Fruit fly (Drosophila melanogaster) whole organism, embryonic: ENCODE data around the gene CG42828.

Experiments
- B-H2 ChIP-seq: fragments of 200-800 bp; sonication (Bioruptor generic); optimal IDR thresholded peaks from 2 replicates; lab custom pipeline; 2018; ENCODE audit warnings: missing biosample characterization, mild to moderate bottlenecking, missing genetic modification characterization
- CG10321 ChIP-seq: fragments of 200-800 bp; sonication (Bioruptor generic); IDR thresholded peaks from 2 replicates; pipeline ENCODE4 v1.3.6; 2022; ENCODE audit warnings: missing biosample characterization, missing genetic modification characterization
- CG11456 ChIP-seq: fragments of 200-800 bp; sonication (Bioruptor generic); IDR thresholded peaks from 3 replicates; pipeline ENCODE4 v1.3.6; 2022; ENCODE audit warnings: missing biosample characterization, missing genetic modification characterization
- CG12219 ChIP-seq: fragments of 200-800 bp; sonication (Bioruptor generic); optimal IDR thresholded peaks from 3 replicates; lab custom pipeline; 2018; ENCODE audit warnings: missing biosample characterization, mild to moderate bottlenecking, missing genetic modification characterization
- CG12744 ChIP-seq: fragments of 200-800 bp; sonication (Bioruptor generic); optimal IDR thresholded peaks from 2 replicates; lab custom pipeline; 2016; ENCODE audit warnings: missing biosample characterization, missing genetic modification characterization
- CG13424 ChIP-seq: fragments of 200-800 bp; sonication (Bioruptor generic); optimal IDR thresholded peaks from 2 replicates; lab custom pipeline; 2019; ENCODE audit warnings: missing biosample characterization, mild to moderate bottlenecking, missing genetic modification characterization, moderate library complexity
- CG14050 ChIP-seq: fragments of 200-800 bp; sonication (Bioruptor generic); IDR thresholded peaks from 3 replicates; pipeline ENCODE4 v1.3.6; 2022; ENCODE audit warnings: missing biosample characterization, missing genetic modification characterization
- CG1602 ChIP-seq: fragments of 200-800 bp; sonication (Bioruptor generic); optimal IDR thresholded peaks from 3 replicates; lab custom pipeline; 2016; ENCODE audit warnings: missing biosample characterization, missing genetic modification characterization
- CG17912 ChIP-seq: fragments of 200-800 bp; sonication (Bioruptor generic); optimal IDR thresholded peaks from 2 replicates; lab custom pipeline; 2018; ENCODE audit warnings: missing biosample characterization, mild to moderate bottlenecking, missing genetic modification characterization
- CG2116 ChIP-seq: fragments of 200-800 bp; sonication (Bioruptor generic); optimal IDR thresholded peaks from 3 replicates; lab custom pipeline; 2018; ENCODE audit warnings: missing biosample characterization, mild to moderate bottlenecking, missing genetic modification characterization
- CG2199 ChIP-seq: fragments of 200-800 bp; sonication (Bioruptor generic); IDR thresholded peaks from 3 replicates; pipeline ENCODE4 v1.3.6; 2022; ENCODE audit warnings: missing biosample characterization, missing genetic modification characterization
- CG32532 ChIP-seq: fragments of 200-800 bp; sonication (Bioruptor generic); IDR thresholded peaks from 2 replicates; pipeline ENCODE4 v1.3.6; 2022; ENCODE audit warnings: missing biosample characterization, missing genetic modification characterization
- CG3407 ChIP-seq: fragments of 200-800 bp; sonication (Bioruptor generic); optimal IDR thresholded peaks from 2 replicates; lab custom pipeline; 2018; ENCODE audit warnings: missing biosample characterization, mild to moderate bottlenecking, missing genetic modification characterization
- CG3847 ChIP-seq: fragments of 200-800 bp; sonication (Bioruptor generic); IDR thresholded peaks from 2 replicates; pipeline ENCODE4 v1.3.6; 2022; ENCODE audit warnings: missing biosample characterization, missing genetic modification characterization
- CG42726 ChIP-seq: fragments of 200-800 bp; sonication (Bioruptor generic); IDR thresholded peaks from 2 replicates; pipeline ENCODE4 v1.3.6; 2022; ENCODE audit warnings: missing biosample characterization, missing genetic modification characterization; ENCODE audit not compliant: partially characterized antibody
- CG4360 ChIP-seq: fragments of 200-800 bp; sonication (Bioruptor generic); IDR thresholded peaks from 2 replicates; pipeline ENCODE4 v1.3.6; 2022; ENCODE audit warnings: missing biosample characterization, missing genetic modification characterization
- CG4404 ChIP-seq: fragments of 200-800 bp; sonication (Bioruptor generic); IDR thresholded peaks from 2 replicates; pipeline ENCODE4 v1.3.6; 2022; ENCODE audit warnings: missing biosample characterization, missing genetic modification characterization
- CG6791 ChIP-seq: fragments of 200-800 bp; sonication (Bioruptor generic); IDR thresholded peaks from 3 replicates; pipeline ENCODE4 v1.3.6; 2022; ENCODE audit warnings: missing biosample characterization, missing genetic modification characterization; ENCODE audit not compliant: partially characterized antibody
- CG7372 ChIP-seq: fragments of 200-800 bp; sonication (Bioruptor generic); IDR thresholded peaks from 2 replicates; pipeline ENCODE4 v1.3.6; 2022; ENCODE audit warnings: missing biosample characterization, missing genetic modification characterization
- CG8359 ChIP-seq: fragments of 200-800 bp; sonication (Bioruptor generic); optimal IDR thresholded peaks from 2 replicates; lab custom pipeline; 2017; ENCODE audit warnings: missing biosample characterization, mild to moderate bottlenecking, missing genetic modification characterization, borderline replicate concordance
- CG9797 ChIP-seq: fragments of 200-800 bp; sonication (Bioruptor generic); optimal IDR thresholded peaks from 3 replicates; lab custom pipeline; 2018; ENCODE audit warnings: missing biosample characterization, mild to moderate bottlenecking, missing genetic modification characterization
- CG9817 ChIP-seq: fragments of 200-800 bp; sonication (Bioruptor generic); optimal IDR thresholded peaks from 2 replicates; lab custom pipeline; 2018; ENCODE audit warnings: missing biosample characterization, mild to moderate bottlenecking, missing genetic modification characterization, moderate library complexity
- CHES-1-like ChIP-seq: fragments of 200-800 bp; sonication (Bioruptor generic); optimal IDR thresholded peaks from 2 replicates; lab custom pipeline; 2016; ENCODE audit warnings: missing biosample characterization, missing genetic modification characterization
- Chrac-16 ChIP-seq: fragments of 200-800 bp; sonication (Bioruptor generic); optimal IDR thresholded peaks from 3 replicates; lab custom pipeline; 2016; ENCODE audit warnings: missing biosample characterization, missing genetic modification characterization
- D19B ChIP-seq: fragments of 200-800 bp; sonication (Bioruptor generic); optimal IDR thresholded peaks from 2 replicates; lab custom pipeline; 2017; ENCODE audit warnings: missing biosample characterization, mild to moderate bottlenecking, missing genetic modification characterization
- Dbx ChIP-seq: fragments of 200-800 bp; sonication (Bioruptor generic); IDR thresholded peaks from 3 replicates; pipeline ENCODE4 v1.3.6; 2022; ENCODE audit warnings: missing biosample characterization, missing genetic modification characterization
- Dll ChIP-seq: fragments of 200-800 bp; sonication (Bioruptor generic); IDR thresholded peaks from 4 replicates; pipeline ENCODE4 v1.3.6; 2022; ENCODE audit warnings: missing biosample characterization, missing genetic modification characterization; ENCODE audit not compliant: partially characterized antibody
- E2f2 ChIP-seq: fragments of 200-800 bp; sonication (Bioruptor generic); IDR thresholded peaks from 2 replicates; pipeline ENCODE4 v1.3.6; 2022; ENCODE audit warnings: missing biosample characterization, missing genetic modification characterization
- ERR ChIP-seq: fragments of 200-800 bp; sonication (Bioruptor generic); optimal IDR thresholded peaks from 2 replicates; lab custom pipeline; 2016; ENCODE audit warnings: missing biosample characterization, missing genetic modification characterization
- PHDP ChIP-seq: fragments of 200-800 bp; sonication (Bioruptor generic); optimal IDR thresholded peaks from 3 replicates; lab custom pipeline; 2018; ENCODE audit warnings: missing biosample characterization, mild to moderate bottlenecking, missing genetic modification characterization, moderate library complexity
- Sin3A ChIP-seq: fragments of >200 bp; optimal IDR thresholded peaks from 2 replicates; lab custom pipeline; 2018
- Taf1 ChIP-seq: fragments of 200-800 bp; sonication (Bioruptor generic); IDR thresholded peaks from 2 replicates; pipeline ENCODE4 v1.3.6; 2022; ENCODE audit warnings: missing biosample characterization, missing genetic modification characterization
- Tbp ChIP-seq: fragments of >200 bp; optimal IDR thresholded peaks from 2 replicates; lab custom pipeline; 2018; ENCODE audit warnings: missing biosample characterization, missing genetic modification characterization
- amos ChIP-seq: fragments of 200-800 bp; sonication (Bioruptor generic); IDR thresholded peaks from 2 replicates; pipeline ENCODE4 v1.3.6; 2022; ENCODE audit warnings: missing biosample characterization, missing genetic modification characterization; ENCODE audit not compliant: partially characterized antibody
- aop ChIP-seq: fragments of 200-800 bp; sonication (Bioruptor generic); IDR thresholded peaks from 2 replicates; pipeline ENCODE4 v1.3.6; 2022; ENCODE audit warnings: missing biosample characterization, missing genetic modification characterization
- ato ChIP-seq: fragments of 200-800 bp; sonication (Bioruptor generic); IDR thresholded peaks from 2 replicates; pipeline ENCODE4 v1.3.6; 2022; ENCODE audit warnings: missing biosample characterization, missing genetic modification characterization; ENCODE audit not compliant: partially characterized antibody
- bcd ChIP-seq: fragments of 200-800 bp; sonication (Bioruptor generic); optimal IDR thresholded peaks from 2 replicates; lab custom pipeline; 2017; ENCODE audit warnings: missing biosample characterization, mild to moderate bottlenecking, missing genetic modification characterization
- caup ChIP-seq: fragments of 200-800 bp; sonication (Bioruptor generic); optimal IDR thresholded peaks from 3 replicates; lab custom pipeline; 2017; ENCODE audit warnings: missing biosample characterization, mild to moderate bottlenecking, missing genetic modification characterization, moderate library complexity; ENCODE audit not compliant: severe bottlenecking
- crol ChIP-seq: fragments of 200-800 bp; sonication (Bioruptor generic); IDR thresholded peaks from 2 replicates; pipeline ENCODE4 v1.3.6; 2022; ENCODE audit warnings: missing biosample characterization, missing genetic modification characterization
- fd96Cb ChIP-seq: fragments of 200-800 bp; sonication (Bioruptor generic); optimal IDR thresholded peaks from 2 replicates; lab custom pipeline; 2018; ENCODE audit warnings: missing biosample characterization, mild to moderate bottlenecking, missing genetic modification characterization, moderate library complexity
- gfzf ChIP-seq: fragments of 200-800 bp; sonication (Bioruptor generic); optimal IDR thresholded peaks from 2 replicates; lab custom pipeline; 2016; ENCODE audit warnings: missing biosample characterization, mild to moderate bottlenecking, missing genetic modification characterization, moderate library complexity
- gro ChIP-seq: fragments of 200-800 bp; sonication (Bioruptor generic); optimal IDR thresholded peaks from 2 replicates; lab custom pipeline; 2016; ENCODE audit warnings: missing biosample characterization, missing genetic modification characterization
- hb ChIP-seq: fragments of 200-800 bp; sonication (Bioruptor generic); IDR thresholded peaks from 3 replicates; pipeline ENCODE4 v1.3.6; 2022; ENCODE audit warnings: missing biosample characterization, missing genetic modification characterization; ENCODE audit not compliant: partially characterized antibody
- sd ChIP-seq: fragments of 200-800 bp; sonication (Bioruptor generic); optimal IDR thresholded peaks from 3 replicates; lab custom pipeline; 2018; ENCODE audit warnings: missing biosample characterization, mild to moderate bottlenecking, missing genetic modification characterization, moderate library complexity
- sim ChIP-seq: fragments of 200-800 bp; sonication (Bioruptor generic); IDR thresholded peaks from 2 replicates; pipeline ENCODE4 v1.3.6; 2022; ENCODE audit warnings: missing biosample characterization, missing genetic modification characterization
- slp2 ChIP-seq: fragments of 200-800 bp; sonication (Bioruptor generic); optimal IDR thresholded peaks from 2 replicates; lab custom pipeline; 2016; ENCODE audit warnings: missing biosample characterization, missing genetic modification characterization
- toy ChIP-seq: fragments of 200-800 bp; sonication (Bioruptor generic); IDR thresholded peaks from 2 replicates; pipeline ENCODE4 v1.3.6; 2022; ENCODE audit warnings: missing biosample characterization, missing genetic modification characterization
- trem ChIP-seq: fragments of 200-800 bp; optimal IDR thresholded peaks from 3 replicates; lab custom pipeline; 2019; ENCODE audit warnings: missing biosample characterization, mild to moderate bottlenecking, missing genetic modification characterization, moderate library complexity
- ttk ChIP-seq: fragments of 200-800 bp; sonication (Bioruptor generic); IDR thresholded peaks from 2 replicates; pipeline ENCODE4 v2.1.2; 2022; ENCODE audit warnings: missing biosample characterization, missing genetic modification characterization
- tx ChIP-seq: fragments of 200-800 bp; sonication (Bioruptor generic); optimal IDR thresholded peaks from 2 replicates; lab custom pipeline; 2016; ENCODE audit warnings: missing biosample characterization, missing genetic modification characterization
- wor ChIP-seq: fragments of 200-800 bp; sonication (Bioruptor generic); IDR thresholded peaks from 2 replicates; pipeline ENCODE4 v1.3.6; 2022; ENCODE audit warnings: missing biosample characterization, missing genetic modification characterization

CG42828 gene

DNA sequence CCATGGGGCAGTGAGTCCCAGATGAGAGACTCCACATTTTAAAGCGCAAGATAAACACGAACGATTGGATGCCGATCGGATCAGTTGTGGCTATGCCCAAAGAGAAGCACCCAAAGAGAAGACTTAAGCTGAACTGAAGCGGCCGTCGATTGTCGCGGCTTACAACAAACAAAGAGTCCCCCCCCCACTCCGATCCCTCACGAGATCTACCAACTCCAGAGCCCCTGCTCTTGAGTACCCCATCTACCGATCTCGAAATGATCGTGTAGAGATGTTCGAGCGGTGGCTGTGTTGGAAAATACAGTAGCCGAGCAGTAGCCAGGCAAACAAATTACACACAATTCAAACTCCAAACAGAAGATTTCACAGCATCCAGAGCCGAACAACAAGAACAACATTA, 47.8 kb upstream of the CG42828 start (continued):
- TF ChIP-seq CG2199: 0 out of 3 replicates have a peak, but pooled peaks have one; percentile 49
- TF ChIP-seq CG12219: no peak
- no peak for TF ChIP-seq CG3407
- no peak for TF ChIP-seq CG9797 (GFP tag; lab: Kevin White, UChicago)
- no peak for TF ChIP-seq amos
- no peak for TF ChIP-seq CG10321 (GFP tag; lab: Robert Waterston, UW)
- TF ChIP-seq CHES-1-like (GFP tag; lab: Kevin White, UChicago): no peak
- TF ChIP-seq CG4360: peak; percentile 42; the same call in 1 of the 2 replicates
- no peak for TF ChIP-seq PHDP (tag; lab: Kevin White, UChicago)
- no peak for TF ChIP-seq CG14050 (GFP tag; lab: Robert Waterston, UW)

DNA sequence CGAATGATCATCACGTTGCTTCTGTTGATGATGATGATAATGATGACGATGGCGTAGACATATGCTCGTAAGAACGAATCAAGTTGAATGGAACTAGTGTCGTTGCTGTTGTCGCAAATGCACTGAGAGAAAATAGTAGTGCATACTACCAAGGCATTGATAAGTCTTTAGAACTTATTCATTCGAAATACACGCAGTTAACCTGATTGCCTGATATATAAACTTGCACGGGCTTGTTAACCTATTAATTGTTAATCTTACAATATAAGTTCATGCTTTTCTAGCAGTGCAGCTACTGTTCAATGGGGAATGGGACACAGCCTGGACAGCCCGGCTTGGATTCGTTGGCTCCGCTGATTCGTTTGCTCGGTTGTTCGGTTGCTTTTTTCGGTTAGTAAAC, 47.2 kb upstream of the CG42828 start:
- TF ChIP-seq CG9817 (tag; lab: Kevin White, UChicago) (peak; percentile 74), CG7372 (GFP tag; lab: Robert Waterston, UW) (peak; percentile 73), Tbp (GFP tag; lab: Kevin White, UChicago) (no peak), wor (GFP tag; lab: Robert Waterston, UW) (peak; percentile 56; the same call in 1 of the 2 replicates), bcd (GFP tag; lab: Kevin White, UChicago) (peak; percentile 78), E2f2 (GFP tag; lab: Robert Waterston, UW) (peak; percentile 51), CG13424 (tag; lab: Kevin White, UChicago) (peak; percentile 79), Sin3A (lab: Kevin White, UChicago) (no peak), gfzf (GFP tag; lab: Kevin White, UChicago) (no peak), CG32532 (peak; percentile 76), gro (GFP tag; lab: Kevin White, UChicago) (peak; percentile 65), CG12744 (peak; percentile 58), Taf1 (0 out of 2 replicates have a peak, but pooled peaks have one; percentile 52), D19B (peak; percentile 58), CG8359 (peak; percentile 79), CG6791 (GFP tag; lab: Robert Waterston, UW) (no peak), crol (GFP tag; lab: Robert Waterston, UW) (no peak), ERR (GFP tag; lab: Kevin White, UChicago) (peak; percentile 54), tx (GFP tag; lab: Kevin White, UChicago) (peak; percentile 75), sd (tag; lab: Kevin White, UChicago) (peak; percentile 31), B-H2 (GFP tag; lab: Kevin White, UChicago) (no peak), ato (GFP tag; lab: Robert Waterston, UW) (no peak), slp2 (GFP tag; lab: Kevin White, UChicago) (peak; percentile 84), CG2116 (GFP tag; lab: Kevin White, UChicago) (peak; percentile 39), Chrac-16 (peak; percentile 85), caup (GFP tag; lab: Kevin White, UChicago) (peak; percentile 71), CG1602 (GFP tag; lab: Kevin White, UChicago) (peak; percentile 78), fd96Cb (tag; lab: Kevin White, UChicago) (peak; percentile 89), Dll (no peak), CG17912 (GFP tag; lab: Kevin White, UChicago) (no peak), trem (tag; lab: Kevin White, UChicago) (peak; percentile 81), CG42726 (GFP tag; lab: Robert Waterston, UW) (no peak), aop (peak; percentile 53; the same call in 1 of the 2 replicates), hb (no peak), CG3847 (GFP tag; lab: Robert Waterston, UW) (peak; percentile 51), CG11456 (GFP tag; lab: Robert Waterston, UW) (peak; percentile 76), Dbx (peak; percentile 58; the same call in 1 of the 3 replicates), ttk (peak; percentile 77), toy (GFP tag; lab: Robert Waterston, UW) (peak; percentile 66; the same call in 1 of the 2 replicates), sim (GFP tag; lab: Robert Waterston, UW) (peak; percentile 84), CG4404 (GFP tag; lab: Robert Waterston, UW) (peak; percentile 67)
